Worm (Caenorhabditis elegans) whole organism, L3 larva: ENCODE data around the gene F36H5.10.

Experiments used
- pha-4 ChIP-seq: fragments of 150-350 bp; optimal IDR thresholded peaks from 2 replicates; lab custom pipeline; 2014; ENCODE audit warnings: missing biosample characterization, missing genetic modification reagents, missing genetic modification characterization
- snpc-4 ChIP-seq: fragments of 150-350 bp; optimal IDR thresholded peaks from 2 replicates; lab custom pipeline; 2014; ENCODE audit warnings: missing biosample characterization, missing genetic modification characterization

DNA sequence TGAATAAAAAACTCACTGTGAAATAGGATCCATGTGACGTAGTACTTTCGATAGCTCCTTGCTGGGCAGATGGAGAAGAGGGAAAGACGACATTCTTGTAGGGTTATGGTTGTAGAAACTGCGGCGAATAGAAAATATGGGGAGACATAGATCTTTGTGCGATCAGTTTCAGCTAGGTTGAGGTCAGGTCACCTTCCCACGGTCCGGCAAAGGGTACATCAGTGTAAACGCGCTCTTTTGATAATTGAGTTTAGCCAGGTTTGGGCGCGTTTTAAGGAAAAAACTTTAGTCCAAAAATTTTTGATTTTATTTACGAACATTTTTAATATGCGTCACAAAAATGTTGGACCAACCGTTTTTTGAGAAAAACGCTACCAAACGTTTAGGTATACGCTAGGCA, 1.1 kb upstream of the F36H5.10 start, which contains the start of gene F36H5.17:
- TF ChIP-seq snpc-4 (tag; lab: Kevin White, UChicago) (no peak), pha-4 (tag; lab: Kevin White, UChicago) (no peak)
